Worm (Caenorhabditis elegans) whole organism, mixed stage, embryonic: ENCODE results near the gene srd-50.

Source experiments
- blmp-1 ChIP-seq: fragments of 150-350 bp; optimal IDR thresholded peaks from 2 replicates; lab custom pipeline; 2014; ENCODE audit warnings: missing biosample characterization, missing genetic modification characterization
- nhr-76 ChIP-seq: sonication (generic microtip); optimal IDR thresholded peaks from 2 replicates; lab custom pipeline; 2017; ENCODE audit warnings: missing biosample characterization, missing genetic modification characterization
- zip-8 ChIP-seq: fragments of 150-350 bp; optimal IDR thresholded peaks from 2 replicates; lab custom pipeline; 2014; ENCODE audit warnings: missing biosample characterization, missing genetic modification characterization

ce11 chrX:13477356-13477755, 4.2 kb downstream of the srd-50 start, which contains the start of gene efn-3:
- no peak for TF ChIP-seq nhr-76
- no peak for TF ChIP-seq zip-8
- TF ChIP-seq blmp-1 (tag; lab: Kevin White, UChicago), result no peak
